Worm (Caenorhabditis elegans) whole organism, young adult: ENCODE results near the gene Y71G10AR.4.

ENCODE experiments used
- B0035.1 ChIP-seq: sonication (generic microtip); optimal IDR thresholded peaks from 2 replicates; lab custom pipeline; 2016; ENCODE audit warnings: missing genetic modification characterization, mild to moderate bottlenecking, missing compliant biosample characterization, missing genotype, missing genetic modification reagents
- B0261.1 ChIP-seq: sonication (generic microtip); optimal IDR thresholded peaks from 2 replicates; lab custom pipeline; 2016; ENCODE audit warnings: mild to moderate bottlenecking, missing genetic modification characterization, moderate library complexity, missing compliant biosample characterization
- C17E4.6 ChIP-seq: fragments of 200-800 bp; sonication (Bioruptor generic); IDR thresholded peaks from 2 replicates; pipeline ENCODE4 v1.3.6; 2022; ENCODE audit warnings: missing genetic modification reagents, missing genetic modification characterization, missing compliant biosample characterization
- D2030.7 ChIP-seq: fragments of 200-800 bp; sonication (Bioruptor generic); IDR thresholded peaks from 2 replicates; pipeline ENCODE4 v1.3.6; 2022; ENCODE audit warnings: missing genetic modification reagents, missing genetic modification characterization, missing compliant biosample characterization
- F22D6.2 ChIP-seq: sonication (generic microtip); optimal IDR thresholded peaks from 2 replicates; lab custom pipeline; 2016; ENCODE audit warnings: mild to moderate bottlenecking, missing genetic modification characterization, missing compliant biosample characterization
- F33H1.4 ChIP-seq: fragments of 200-800 bp; sonication (Bioruptor generic); IDR thresholded peaks from 2 replicates; pipeline ENCODE4 v1.3.6; 2022; ENCODE audit warnings: missing genetic modification reagents, missing genetic modification characterization, missing compliant biosample characterization
- F52B5.7 ChIP-seq: sonication (generic microtip); optimal IDR thresholded peaks from 2 replicates; lab custom pipeline; 2016; ENCODE audit warnings: mild to moderate bottlenecking, missing genetic modification characterization, missing compliant biosample characterization
- F55B11.4 ChIP-seq: sonication (generic microtip); optimal IDR thresholded peaks from 2 replicates; lab custom pipeline; 2016; ENCODE audit warnings: missing compliant biosample characterization, missing genetic modification characterization, borderline replicate concordance; ENCODE audit not compliant: insufficient read depth
- K11D2.4 ChIP-seq: fragments of 200-800 bp; sonication (Bioruptor generic); IDR thresholded peaks from 2 replicates; pipeline ENCODE4 v1.3.6; 2022; ENCODE audit warnings: missing genetic modification reagents, missing genetic modification characterization, missing compliant biosample characterization
- Y53F4B.3 ChIP-seq: fragments of 200-800 bp; sonication (Bioruptor generic); IDR thresholded peaks from 2 replicates; pipeline ENCODE4 v1.3.6; 2022; ENCODE audit warnings: missing genetic modification reagents, missing genetic modification characterization, missing compliant biosample characterization
- Y56A3A.18 ChIP-seq: fragments of 200-800 bp; sonication (Bioruptor generic); IDR thresholded peaks from 2 replicates; pipeline ENCODE4 v1.3.6; 2022; ENCODE audit warnings: missing genetic modification reagents, missing genetic modification characterization, missing compliant biosample characterization
- Y95B8A.8 ChIP-seq: fragments of 200-800 bp; sonication (Bioruptor generic); IDR thresholded peaks from 2 replicates; pipeline ENCODE4 v1.3.6; 2022; ENCODE audit warnings: missing genetic modification reagents, missing genetic modification characterization, missing compliant biosample characterization
- akir-1 ChIP-seq: fragments of 200-800 bp; sonication (Bioruptor generic); optimal IDR thresholded peaks from 2 replicates; lab custom pipeline; 2018; ENCODE audit warnings: mild to moderate bottlenecking, missing genetic modification characterization, moderate library complexity, missing compliant biosample characterization
- aptf-2 ChIP-seq: fragments of 200-800 bp; sonication (Bioruptor generic); conservative IDR thresholded peaks from 2 replicates; pipeline ENCODE4 v1.3.6; 2022; ENCODE audit warnings: missing genetic modification reagents, missing genetic modification characterization, missing compliant biosample characterization
- athp-1 ChIP-seq: sonication (generic microtip); optimal IDR thresholded peaks from 2 replicates; lab custom pipeline; 2017; ENCODE audit warnings: mild to moderate bottlenecking, missing genetic modification characterization, missing compliant biosample characterization
- attf-5 ChIP-seq: fragments of 200-800 bp; sonication (Bioruptor generic); optimal IDR thresholded peaks from 2 replicates; lab custom pipeline; 2018; ENCODE audit warnings: mild to moderate bottlenecking, missing genetic modification characterization, missing compliant biosample characterization
- bed-1 ChIP-seq: fragments of 200-800 bp; sonication (Bioruptor generic); IDR thresholded peaks from 2 replicates; pipeline ENCODE4 v1.3.6; 2022; ENCODE audit warnings: missing genetic modification reagents, missing genetic modification characterization, missing compliant biosample characterization
- ceh-100 ChIP-seq: fragments of 200-800 bp; sonication (Bioruptor generic); IDR thresholded peaks from 2 replicates; pipeline ENCODE4 v1.3.6; 2022; ENCODE audit warnings: missing genetic modification reagents, missing genetic modification characterization, missing compliant biosample characterization
- ceh-40 ChIP-seq: fragments of 200-800 bp; sonication (Bioruptor generic); IDR thresholded peaks from 2 replicates; pipeline ENCODE4 v1.3.6; 2022; ENCODE audit warnings: missing genetic modification characterization, missing compliant biosample characterization
- ceh-91 ChIP-seq: fragments of 200-800 bp; sonication (Bioruptor generic); IDR thresholded peaks from 2 replicates; pipeline ENCODE4 v1.3.6; 2022; ENCODE audit warnings: missing genetic modification reagents, missing genetic modification characterization, missing compliant biosample characterization
- dox-1 ChIP-seq: fragments of 200-800 bp; sonication (Bioruptor generic); IDR thresholded peaks from 2 replicates; pipeline ENCODE4 v1.3.6; 2022; ENCODE audit warnings: missing genetic modification reagents, missing genetic modification characterization, missing compliant biosample characterization
- dpl-1 ChIP-seq: fragments of 150-350 bp; optimal IDR thresholded peaks from 2 replicates; lab custom pipeline; 2014; ENCODE audit warnings: missing biosample characterization, missing genetic modification reagents, missing genetic modification characterization
- efl-1 ChIP-seq: fragments of 150-350 bp; optimal IDR thresholded peaks from 2 replicates; lab custom pipeline; 2014; ENCODE audit warnings: missing biosample characterization, missing genetic modification reagents, missing genetic modification characterization
- ekl-4 ChIP-seq: fragments of 200-800 bp; sonication (Bioruptor generic); IDR thresholded peaks from 2 replicates; pipeline ENCODE4 v1.3.6; 2022; ENCODE audit warnings: missing genetic modification reagents, missing genetic modification characterization, missing compliant biosample characterization
- fkh-3 ChIP-seq: sonication (generic microtip); optimal IDR thresholded peaks from 2 replicates; lab custom pipeline; 2016; ENCODE audit warnings: mild to moderate bottlenecking, missing genetic modification characterization, missing compliant biosample characterization
- gei-17 ChIP-seq: fragments of 200-800 bp; sonication (Bioruptor generic); optimal IDR thresholded peaks from 2 replicates; lab custom pipeline; 2018; ENCODE audit warnings: mild to moderate bottlenecking, missing genetic modification characterization, missing compliant biosample characterization
- hlh-12 ChIP-seq: sonication (generic microtip); optimal IDR thresholded peaks from 2 replicates; lab custom pipeline; 2016; ENCODE audit warnings: missing genetic modification characterization, missing compliant biosample characterization
- hmg-1.2 ChIP-seq: fragments of 200-800 bp; sonication (Bioruptor generic); IDR thresholded peaks from 2 replicates; pipeline ENCODE4 v1.3.6; 2022; ENCODE audit warnings: missing genetic modification reagents, missing genetic modification characterization, missing compliant biosample characterization
- hrde-1 ChIP-seq: sonication (generic microtip); optimal IDR thresholded peaks from 2 replicates; lab custom pipeline; 2016; ENCODE audit warnings: missing genetic modification characterization, mild to moderate bottlenecking, missing compliant biosample characterization, moderate library complexity, missing genotype, missing genetic modification reagents, borderline replicate concordance
- let-526 ChIP-seq: fragments of 200-800 bp; sonication (Bioruptor generic); IDR thresholded peaks from 2 replicates; pipeline ENCODE4 v1.3.6; 2022; ENCODE audit warnings: missing genetic modification reagents, missing genetic modification characterization, missing compliant biosample characterization
- let-607 ChIP-seq, 2 experiments: fragments of 200-800 bp in 1 of 2; sonication (Bioruptor generic) in 1 of 2; sonication (generic microtip) in 1 of 2; optimal IDR thresholded peaks; 2 replicates each; lab custom pipeline; 2016 to 2018; ENCODE audit warnings: mild to moderate bottlenecking in 2 of 2, missing compliant biosample characterization in 2 of 2, missing genetic modification characterization in 2 of 2, moderate library complexity in 2 of 2, missing genotype in 1 of 2
- lin-35 ChIP-seq, 3 experiments: fragments of 150-350 bp in 2 of 3; sonication (generic microtip) in 1 of 3; optimal IDR thresholded peaks; 2 replicates each; lab custom pipeline; 2014 to 2018; ENCODE audit warnings: missing biosample characterization in 3 of 3, missing genetic modification characterization in 3 of 3, missing genetic modification reagents in 3 of 3
- lsl-1 ChIP-seq: fragments of 200-800 bp; sonication (Bioruptor generic); optimal IDR thresholded peaks from 2 replicates; lab custom pipeline; 2018; ENCODE audit warnings: mild to moderate bottlenecking, missing genetic modification characterization, moderate library complexity, missing compliant biosample characterization
- madf-6 ChIP-seq: fragments of 200-800 bp; sonication (Bioruptor generic); IDR thresholded peaks from 2 replicates; pipeline ENCODE4 v1.3.6; 2022; ENCODE audit warnings: missing genetic modification reagents, missing genetic modification characterization, missing compliant biosample characterization
- madf-8 ChIP-seq: fragments of 200-800 bp; sonication (Bioruptor generic); conservative IDR thresholded peaks from 2 replicates; pipeline ENCODE4 v1.3.6; 2022; ENCODE audit warnings: missing genetic modification reagents, missing genetic modification characterization, missing compliant biosample characterization
- mel-28 ChIP-seq: sonication (generic microtip); optimal IDR thresholded peaks from 2 replicates; lab custom pipeline; 2016; ENCODE audit warnings: borderline replicate concordance, mild to moderate bottlenecking, missing genetic modification characterization, missing compliant biosample characterization
- nhr-120 ChIP-seq: fragments of 200-800 bp; sonication (Bioruptor generic); IDR thresholded peaks from 2 replicates; pipeline ENCODE4 v1.3.6; 2022; ENCODE audit warnings: missing genetic modification characterization, missing compliant biosample characterization
- pbrm-1 ChIP-seq: fragments of 200-800 bp; sonication (Bioruptor generic); IDR thresholded peaks from 2 replicates; pipeline ENCODE4 v1.3.6; 2022; ENCODE audit warnings: missing genetic modification reagents, missing genetic modification characterization, missing compliant biosample characterization
- pha-4 ChIP-seq: fragments of 150-350 bp; sonication (generic microtip); optimal IDR thresholded peaks from 2 replicates; lab custom pipeline; 2014; ENCODE audit warnings: missing biosample characterization, missing genetic modification reagents, missing genetic modification characterization
- snpc-1.1 ChIP-seq: sonication (generic microtip); optimal IDR thresholded peaks from 2 replicates; lab custom pipeline; 2017; ENCODE audit warnings: missing genetic modification characterization, mild to moderate bottlenecking, missing compliant biosample characterization, antibody characterized with exemption, moderate library complexity, missing genotype, missing genetic modification reagents; ENCODE audit not compliant: insufficient read depth
- snpc-3.4 ChIP-seq: sonication (generic microtip); optimal IDR thresholded peaks from 2 replicates; lab custom pipeline; 2017; ENCODE audit warnings: missing genetic modification characterization, mild to moderate bottlenecking, missing compliant biosample characterization, antibody characterized with exemption, moderate library complexity, missing genotype, missing genetic modification reagents
- tlf-1 ChIP-seq: fragments of 200-800 bp; sonication (Bioruptor generic); optimal IDR thresholded peaks from 2 replicates; lab custom pipeline; 2018; ENCODE audit warnings: mild to moderate bottlenecking, missing genetic modification characterization, missing compliant biosample characterization
- xnd-1 ChIP-seq: sonication (generic microtip); optimal IDR thresholded peaks from 2 replicates; lab custom pipeline; 2016; ENCODE audit warnings: missing genotype, missing genetic modification reagents, missing genetic modification characterization, missing compliant biosample characterization
- zfh-2 ChIP-seq: fragments of 200-800 bp; sonication (Bioruptor generic); conservative IDR thresholded peaks from 2 replicates; pipeline ENCODE4 v1.3.6; 2022; ENCODE audit warnings: missing genetic modification reagents, missing genetic modification characterization, missing compliant biosample characterization
- ztf-22 ChIP-seq: fragments of 200-800 bp; sonication (Bioruptor generic); optimal IDR thresholded peaks from 2 replicates; lab custom pipeline; 2018; ENCODE audit warnings: mild to moderate bottlenecking, missing genetic modification characterization, moderate library complexity, missing compliant biosample characterization

The Y71G10AR.4 gene

ce11 chrIV:2223144-2223543 is 24.3 kb downstream of the Y71G10AR.4 start:
- TF ChIP-seq nhr-120 (GFP tag; lab: Robert Waterston, UW) = no peak
- TF ChIP-seq hmg-1.2 (GFP tag; lab: Robert Waterston, UW) = peak; percentile 5; the same call in 1 of the 2 replicates
- peak; percentile 61 for TF ChIP-seq efl-1
- TF ChIP-seq C17E4.6 = no peak
- TF ChIP-seq Y56A3A.18 (GFP tag; lab: Robert Waterston, UW) = no peak
- no peak for TF ChIP-seq let-526 (GFP tag; lab: Robert Waterston, UW)
- TF ChIP-seq K11D2.4 (GFP tag; lab: Robert Waterston, UW) = no peak
- no peak for TF ChIP-seq pha-4
- TF ChIP-seq lsl-1 (GFP tag; lab: Kevin White, UChicago) = peak; percentile 86
- TF ChIP-seq D2030.7 = peak; percentile 60; the same call in 1 of the 2 replicates
- TF ChIP-seq xnd-1 = peak; percentile 71
- peak; percentile 57 for TF ChIP-seq ceh-91 (GFP tag; lab: Robert Waterston, UW)
- TF ChIP-seq dpl-1 = peak; percentile 26
- TF ChIP-seq F33H1.4 (GFP tag; lab: Robert Waterston, UW) = peak; percentile 88
- TF ChIP-seq madf-8 = peak; percentile 65
- TF ChIP-seq madf-6 = peak; percentile 84

- TF ChIP-seq zfh-2 (GFP tag; lab: Robert Waterston, UW) (peak; percentile 54), B0261.1 (tag; lab: Kevin White, UChicago) (no peak), bed-1 (GFP tag; lab: Robert Waterston, UW) (no peak), F55B11.4 (tag; lab: Kevin White, UChicago) (no peak), Y95B8A.8 (GFP tag; lab: Robert Waterston, UW) (no peak)
Observed at ce11 chrIV:2223685-2224084, 24.8 kb downstream of the Y71G10AR.4 start.

- TF ChIP-seq D2030.7 (no peak), hlh-12 (no peak), ceh-40 (no peak), ceh-100 (GFP tag; lab: Robert Waterston, UW) (no peak), pbrm-1 (no peak), dox-1 (GFP tag; lab: Robert Waterston, UW) (no peak), akir-1 (no peak), let-607 (tag; optimal IDR thresholded peaks at IDR 0.05; lab: Kevin White, UChicago) (no peak), aptf-2 (no peak), B0261.1 (tag; lab: Kevin White, UChicago) (no peak), Y53F4B.3 (GFP tag; lab: Robert Waterston, UW) (no peak), athp-1 (tag; lab: Kevin White, UChicago) (no peak)
Observed at ce11 chrIV:2228678-2229077, 29.8 kb downstream of the Y71G10AR.4 start.

ce11 chrIV:2235983-2236382 is 37.1 kb downstream of the Y71G10AR.4 start:
- TF ChIP-seq gei-17 (GFP tag; lab: Kevin White, UChicago) = no peak
- TF ChIP-seq lin-35 (GFP tag; optimal IDR thresholded peaks at IDR 0.05; lab: Kevin White, UChicago) = no peak
- TF ChIP-seq ztf-22 (GFP tag; lab: Kevin White, UChicago) = no peak
- no peak for TF ChIP-seq fkh-3
- TF ChIP-seq hrde-1 (tag; lab: Kevin White, UChicago) = no peak
- no peak for TF ChIP-seq ekl-4
- TF ChIP-seq F52B5.7 = no peak
- TF ChIP-seq mel-28 (tag; lab: Kevin White, UChicago) = no peak
- TF ChIP-seq snpc-1.1 = no peak
- no peak for TF ChIP-seq B0035.1 (tag; lab: Kevin White, UChicago)
- TF ChIP-seq snpc-3.4 (tag; lab: Kevin White, UChicago) = no peak
- no peak for TF ChIP-seq tlf-1 (GFP tag; lab: Kevin White, UChicago)
- no peak for TF ChIP-seq attf-5 (GFP tag; lab: Kevin White, UChicago)
- no peak for TF ChIP-seq F22D6.2
- TF ChIP-seq, all 124 proteins: peak for 0
